Worm (Caenorhabditis elegans): ENCODE results near the gene trip-4.
"Not testable (repeated sequence)": the region's sequence is repeated elsewhere in the genome, so short reads cannot be mapped to it uniquely, and the experiment has no call there.

The trip-4 gene

DNA sequence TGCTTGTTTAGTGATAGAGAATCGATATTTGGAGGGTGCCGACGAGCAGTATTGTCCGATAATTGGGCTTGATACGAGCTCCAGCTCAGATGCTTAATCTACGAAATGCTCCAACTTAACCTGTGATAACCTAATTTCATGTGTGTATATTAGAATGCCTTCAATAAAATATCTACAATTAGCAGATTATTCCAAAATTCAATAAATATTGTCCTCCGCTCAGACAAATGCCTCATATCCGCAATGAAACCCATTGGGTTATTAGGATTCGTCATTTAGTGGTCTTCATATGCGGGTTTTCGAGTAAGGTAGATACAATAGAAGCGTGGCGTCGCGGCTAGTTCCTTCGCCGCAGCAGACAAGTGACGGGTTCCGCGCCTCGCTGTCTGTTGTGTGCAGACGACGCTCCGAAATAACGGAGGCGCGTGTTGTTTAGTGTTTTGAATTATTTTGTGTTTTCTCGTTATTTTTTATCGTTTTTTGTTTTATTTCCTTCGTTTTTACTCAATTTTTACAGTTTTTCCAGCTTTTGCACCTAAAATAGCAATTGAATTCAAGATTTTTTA lies 13.5 kb upstream of the trip-4 start, which contains the start of gene cmtr-1 (continued):
- peak; percentile 82 for TF ChIP-seq F52B5.7 (tag; optimal IDR thresholded peaks at IDR 0.05)
- TF ChIP-seq ztf-22 (GFP tag; optimal IDR thresholded peaks at IDR 0.05): peak; percentile 37
- TF ChIP-seq sea-2 (GFP tag; IDR thresholded peaks at IDR 0.05): no peak
- peak; percentile 100 for TF ChIP-seq snpc-4 (GFP tag; optimal IDR thresholded peaks at IDR 0.05)
- peak; percentile 100 for TF ChIP-seq snpc-4 (tag; optimal IDR thresholded peaks at IDR 0.05)
- peak; percentile 65; the same call in 1 of the 2 replicates for TF ChIP-seq Y79H2A.3 (GFP tag; conservative IDR thresholded peaks at IDR 0.05)
- peak; percentile 98 for TF ChIP-seq snpc-1.3 (tag; optimal IDR thresholded peaks at IDR 0.05; ENCODE audit: insufficient read depth)
- TF ChIP-seq attf-3 (GFP tag; conservative IDR thresholded peaks at IDR 0.05): peak; percentile 100
- peak; percentile 97 for TF ChIP-seq B0336.3 (GFP tag; IDR thresholded peaks at IDR 0.05)

DNA sequence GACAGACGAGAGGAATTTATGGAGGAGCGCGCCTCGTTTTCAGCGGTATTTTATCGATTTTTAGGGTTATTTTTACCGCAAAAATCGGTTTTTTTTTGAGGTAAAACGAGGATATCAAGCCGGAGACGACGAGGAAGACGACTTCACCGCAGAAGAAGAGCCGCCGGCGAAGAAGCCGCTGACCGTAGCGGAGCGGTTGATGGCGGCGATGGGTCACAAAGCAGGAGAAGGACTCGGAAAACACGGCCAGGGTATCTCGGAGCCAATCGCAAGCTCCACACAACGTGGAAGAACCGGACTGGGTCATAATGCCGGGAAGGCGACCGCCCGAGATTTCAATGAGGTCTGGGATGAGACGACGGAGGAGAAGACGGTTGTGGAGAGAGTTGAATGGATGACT lies 12.8 kb upstream of the trip-4 start:
- TF ChIP-seq egrh-3 (GFP tag; IDR thresholded peaks at IDR 0.05) (peak; percentile 62; the same call in 1 of the 2 replicates), F49E8.2 (tag; optimal IDR thresholded peaks at IDR 0.05; ENCODE audit: insufficient read depth) (no peak), aptf-2 (GFP tag; conservative IDR thresholded peaks at IDR 0.05) (no peak), zfh-2 (GFP tag; conservative IDR thresholded peaks at IDR 0.05) (peak; percentile 79)

ce11 chrII:15037782-15038181 lies 1.4 kb upstream of the trip-4 start, which contains the start of gene Y53F4B.14:
TSS of gene Y53F4B.14 (plus strand) at chrII:15037991.
- TF ChIP-seq cebp-1 (GFP tag; IDR thresholded peaks at IDR 0.05) (no peak), cebp-1 (tag; optimal IDR thresholded peaks at IDR 0.05) (peak; percentile 78), aptf-3 (GFP tag; IDR thresholded peaks at IDR 0.05) (no peak), dpl-1 (GFP tag; optimal IDR thresholded peaks at IDR 0.05) (no peak)

- TF ChIP-seq F37B4.10 (GFP tag; IDR thresholded peaks at IDR 0.05): peak; percentile 65; the same call in 1 of the 2 replicates
- TF ChIP-seq aptf-3 (GFP tag; IDR thresholded peaks at IDR 0.05): no peak
- no peak for TF ChIP-seq let-607 (tag; optimal IDR thresholded peaks at IDR 0.05)
- no peak for TF ChIP-seq F55B11.4 (tag; optimal IDR thresholded peaks at IDR 0.05; ENCODE audit: borderline replicate concordance, insufficient read depth)
- no peak for TF ChIP-seq fkh-3 (tag; optimal IDR thresholded peaks at IDR 0.05)
- no peak for TF ChIP-seq nfya-1 (tag; optimal IDR thresholded peaks at IDR 0.05; ENCODE audit: borderline replicate concordance, insufficient read depth)
- TF ChIP-seq chd-7 (tag; optimal IDR thresholded peaks at IDR 0.05): no peak
- no peak for TF ChIP-seq hsf-1 (GFP tag; IDR thresholded peaks at IDR 0.05)
These were observed 3.1 kb downstream of the trip-4 start for ce11 chrII:15042310-15042709.

DNA sequence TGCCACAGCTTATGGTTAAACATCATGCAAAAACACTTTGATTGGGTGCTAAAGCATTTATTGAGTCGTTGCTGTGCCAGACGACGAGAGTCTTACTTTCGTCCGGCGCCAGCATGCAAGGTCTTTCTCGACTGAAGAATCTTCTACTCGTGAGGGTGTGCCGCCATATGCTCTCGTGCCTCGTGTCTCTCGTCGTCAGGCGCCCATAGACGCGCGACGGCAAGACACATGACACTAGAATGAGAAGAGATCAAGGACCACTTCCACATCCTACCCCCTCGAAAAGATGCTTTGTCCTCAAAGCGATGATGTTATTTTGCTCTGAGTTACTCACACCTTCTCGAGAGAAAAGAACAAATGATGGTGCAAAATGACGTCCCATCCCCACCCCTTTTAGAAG lies 3.6 kb downstream of the trip-4 start:
- TF ChIP-seq ekl-4 (GFP tag; IDR thresholded peaks at IDR 0.05) (0 out of 2 replicates have a peak, but pooled peaks have one; percentile 35), snpc-4 (tag; optimal IDR thresholded peaks at IDR 0.05) (peak in 1 of 4 experiments; percentile 17), mcd-1 (GFP tag; IDR thresholded peaks at IDR 0.05) (peak; percentile 54), let-526 (GFP tag; IDR thresholded peaks at IDR 0.05) (peak; percentile 56; the same call in 1 of the 2 replicates), rcor-1 (GFP tag; IDR thresholded peaks at IDR 0.05) (peak; percentile 58; the same call in 1 of the 2 replicates), ceh-27 (GFP tag; optimal IDR thresholded peaks at IDR 0.05) (peak; percentile 44), cebp-1 (tag; optimal IDR thresholded peaks at IDR 0.05) (peak; percentile 35), K11D2.4 (GFP tag; IDR thresholded peaks at IDR 0.05) (peak; percentile 55), hmg-1.2 (GFP tag; IDR thresholded peaks at IDR 0.05) (peak; percentile 47), attf-3 (GFP tag; conservative IDR thresholded peaks at IDR 0.05) (0 out of 2 replicates have a peak, but pooled peaks have one; percentile 14), pbrm-1 (GFP tag; IDR thresholded peaks at IDR 0.05) (peak; percentile 66; the same call in 1 of the 2 replicates), zfh-2 (GFP tag; conservative IDR thresholded peaks at IDR 0.05) (peak; percentile 62), hmg-20 (GFP tag; IDR thresholded peaks at IDR 0.05) (0 out of 2 replicates have a peak, but pooled peaks have one; percentile 38), lin-26 (GFP tag; IDR thresholded peaks at IDR 0.05) (peak; percentile 48; the same call in 1 of the 2 replicates), nfyb-1 (GFP tag; IDR thresholded peaks at IDR 0.05) (peak; percentile 89)
- not testable (repeated sequence) for TF ChIP-seq snpc-4 (GFP tag; optimal IDR thresholded peaks at IDR 0.05); cebp-1 (GFP tag; IDR thresholded peaks at IDR 0.05)

All from whole organism, young adult.